Fruit fly (Drosophila melanogaster) whole organism, embryonic: Measurements from ENCODE around the gene CRIF.

Experiments used
- Ada2b ChIP-seq: fragments of 200-800 bp; sonication (Bioruptor generic); IDR thresholded peaks from 2 replicates; pipeline ENCODE4 v1.3.6; 2022; ENCODE audit warnings: missing biosample characterization, missing genetic modification characterization
- Aef1 ChIP-seq: fragments of 200-800 bp; sonication (Bioruptor generic); IDR thresholded peaks from 3 replicates; pipeline ENCODE4 v1.3.6; 2022; ENCODE audit warnings: missing biosample characterization, missing genetic modification characterization
- Asciz ChIP-seq: fragments of 200-800 bp; sonication (Bioruptor generic); optimal IDR thresholded peaks from 2 replicates; lab custom pipeline; 2017; ENCODE audit warnings: missing biosample characterization, mild to moderate bottlenecking, missing genetic modification characterization, missing genetic modification reagents
- BEAF-32 ChIP-seq: fragments of 200-800 bp; sonication (Bioruptor generic); optimal IDR thresholded peaks from 3 replicates; lab custom pipeline; 2017; ENCODE audit warnings: missing biosample characterization, missing genetic modification characterization, mild to moderate bottlenecking, moderate library complexity, missing genetic modification reagents
- CG10147 ChIP-seq: fragments of 200-800 bp; sonication (Bioruptor generic); optimal IDR thresholded peaks from 2 replicates; lab custom pipeline; 2019; ENCODE audit warnings: missing biosample characterization, mild to moderate bottlenecking, missing genetic modification characterization, moderate library complexity
- CG10274 ChIP-seq: fragments of 200-800 bp; sonication (Bioruptor generic); optimal IDR thresholded peaks from 3 replicates; lab custom pipeline; 2017; ENCODE audit warnings: missing biosample characterization, mild to moderate bottlenecking, missing genetic modification characterization
- CG10543 ChIP-seq: fragments of 200-800 bp; sonication (Bioruptor generic); optimal IDR thresholded peaks from 3 replicates; lab custom pipeline; 2017; ENCODE audit warnings: missing biosample characterization, mild to moderate bottlenecking, missing genetic modification characterization, moderate library complexity
- CG11560 ChIP-seq: fragments of 200-800 bp; sonication (Bioruptor generic); IDR thresholded peaks from 3 replicates; pipeline ENCODE4 v1.3.6; 2022; ENCODE audit warnings: missing biosample characterization, missing genetic modification characterization
- CG12659 ChIP-seq: fragments of 200-800 bp; sonication (Bioruptor generic); optimal IDR thresholded peaks from 3 replicates; lab custom pipeline; 2017; ENCODE audit warnings: mild to moderate bottlenecking, missing biosample characterization, missing genetic modification reagents, missing genetic modification characterization
- CG14710 ChIP-seq: fragments of 200-800 bp; sonication (Bioruptor generic); optimal IDR thresholded peaks from 3 replicates; lab custom pipeline; 2019; ENCODE audit warnings: missing biosample characterization, mild to moderate bottlenecking, missing genetic modification characterization, moderate library complexity
- CG14860 ChIP-seq: fragments of 200-800 bp; sonication (Bioruptor generic); IDR thresholded peaks from 3 replicates; pipeline ENCODE4 v1.3.6; 2022; ENCODE audit warnings: missing biosample characterization, missing genetic modification characterization; ENCODE audit not compliant: partially characterized antibody
- CG17186 ChIP-seq: fragments of 200-800 bp; sonication (Bioruptor generic); optimal IDR thresholded peaks from 3 replicates; lab custom pipeline; 2017; ENCODE audit warnings: missing biosample characterization, missing genetic modification reagents, missing genetic modification characterization
- CG17802 ChIP-seq: fragments of 200-800 bp; sonication (Bioruptor generic); optimal IDR thresholded peaks from 2 replicates; lab custom pipeline; 2018; ENCODE audit warnings: missing biosample characterization, mild to moderate bottlenecking, missing genetic modification characterization, moderate library complexity
- CG18764 ChIP-seq: fragments of 200-800 bp; sonication (Bioruptor generic); optimal IDR thresholded peaks from 3 replicates; lab custom pipeline; 2016; ENCODE audit warnings: missing biosample characterization, missing genetic modification characterization
- CG2120 ChIP-seq: fragments of 200-800 bp; sonication (Bioruptor generic); optimal IDR thresholded peaks from 3 replicates; lab custom pipeline; 2016; ENCODE audit warnings: missing biosample characterization, missing genetic modification characterization
- CG2129 ChIP-seq: fragments of 200-800 bp; sonication (Bioruptor generic); IDR thresholded peaks from 2 replicates; pipeline ENCODE4 v1.3.6; 2022; ENCODE audit warnings: missing biosample characterization, missing genetic modification characterization; ENCODE audit not compliant: partially characterized antibody
- CG3065 ChIP-seq: fragments of 200-800 bp; sonication (Bioruptor generic); optimal IDR thresholded peaks from 2 replicates; lab custom pipeline; 2016; ENCODE audit warnings: missing biosample characterization, missing genetic modification characterization
- CG4617 ChIP-seq: fragments of 200-800 bp; sonication (Bioruptor generic); optimal IDR thresholded peaks from 3 replicates; lab custom pipeline; 2016; ENCODE audit warnings: missing biosample characterization, missing genetic modification characterization, borderline replicate concordance
- CG4820 ChIP-seq: fragments of 200-800 bp; sonication (Bioruptor generic); optimal IDR thresholded peaks from 3 replicates; lab custom pipeline; 2016; ENCODE audit warnings: missing biosample characterization, missing genetic modification characterization
- CG7357 ChIP-seq: fragments of 200-800 bp; sonication (Bioruptor generic); IDR thresholded peaks from 3 replicates; pipeline ENCODE4 v1.3.6; 2022; ENCODE audit warnings: missing biosample characterization, missing genetic modification characterization
- CG7745 ChIP-seq: fragments of 200-800 bp; sonication (Bioruptor generic); optimal IDR thresholded peaks from 2 replicates; lab custom pipeline; 2018; ENCODE audit warnings: missing biosample characterization, mild to moderate bottlenecking, missing genetic modification characterization, moderate library complexity
- CG8765 ChIP-seq: fragments of 200-800 bp; sonication (Bioruptor generic); IDR thresholded peaks from 2 replicates; pipeline ENCODE4 v1.3.6; 2022; ENCODE audit warnings: missing biosample characterization, missing genetic modification characterization
- CG9727 ChIP-seq: fragments of 200-800 bp; sonication (Bioruptor generic); optimal IDR thresholded peaks from 3 replicates; lab custom pipeline; 2017; ENCODE audit warnings: missing biosample characterization, mild to moderate bottlenecking, missing genetic modification characterization
- CTCF ChIP-seq: fragments of 200-800 bp; sonication (Bioruptor generic); optimal IDR thresholded peaks from 2 replicates; lab custom pipeline; 2017; ENCODE audit warnings: missing biosample characterization, mild to moderate bottlenecking, missing genetic modification characterization, moderate library complexity
- Camta ChIP-seq: fragments of 200-800 bp; sonication (Bioruptor generic); optimal IDR thresholded peaks from 2 replicates; lab custom pipeline; 2016; ENCODE audit warnings: missing biosample characterization, missing genetic modification characterization
- Dp ChIP-seq: fragments of 200-800 bp; sonication (Bioruptor generic); optimal IDR thresholded peaks from 2 replicates; lab custom pipeline; 2018; ENCODE audit warnings: missing biosample characterization, mild to moderate bottlenecking, missing genetic modification characterization, moderate library complexity
- E2f2 ChIP-seq: fragments of 200-800 bp; sonication (Bioruptor generic); IDR thresholded peaks from 2 replicates; pipeline ENCODE4 v1.3.6; 2022; ENCODE audit warnings: missing biosample characterization, missing genetic modification characterization
- Ets65A ChIP-seq: fragments of 200-800 bp; sonication (Bioruptor generic); peaks from one replicate; lab custom pipeline; 2016; ENCODE audit warnings: missing biosample characterization, missing genetic modification characterization
- Ets97D ChIP-seq: fragments of 200-800 bp; sonication (Bioruptor generic); optimal IDR thresholded peaks from 3 replicates; lab custom pipeline; 2016; ENCODE audit warnings: missing biosample characterization, missing genetic modification characterization
- Gug ChIP-seq: fragments of 200-800 bp; sonication (Bioruptor generic); IDR thresholded peaks from 4 replicates; pipeline ENCODE4 v1.3.6; 2022; ENCODE audit warnings: missing biosample characterization, missing genetic modification characterization
- Jarid2 ChIP-seq: fragments of 200-800 bp; sonication (Bioruptor generic); optimal IDR thresholded peaks from 3 replicates; lab custom pipeline; 2017; ENCODE audit warnings: mild to moderate bottlenecking, missing biosample characterization, missing genetic modification reagents, missing genetic modification characterization
- MBD-R2 ChIP-seq: fragments of 200-800 bp; sonication (Bioruptor generic); IDR thresholded peaks from 2 replicates; pipeline ENCODE4 v1.3.6; 2022; ENCODE audit warnings: missing biosample characterization, missing genetic modification characterization
- Nf-YB ChIP-seq: fragments of 200-800 bp; sonication (Bioruptor generic); optimal IDR thresholded peaks from 3 replicates; lab custom pipeline; 2019; ENCODE audit warnings: missing biosample characterization, mild to moderate bottlenecking, missing genetic modification characterization, moderate library complexity
- Opbp ChIP-seq: fragments of 200-800 bp; sonication (Bioruptor generic); IDR thresholded peaks from 3 replicates; pipeline ENCODE4 v1.3.6; 2022; ENCODE audit warnings: missing biosample characterization, missing genetic modification characterization; ENCODE audit not compliant: partially characterized antibody
- Poxn ChIP-seq: fragments of 200-800 bp; sonication (Bioruptor generic); IDR thresholded peaks from 2 replicates; pipeline ENCODE4 v1.3.6; 2022; ENCODE audit warnings: missing biosample characterization, missing genetic modification characterization
- Ravus ChIP-seq: fragments of 200-800 bp; sonication (Bioruptor generic); IDR thresholded peaks from 2 replicates; pipeline ENCODE4 v1.3.6; 2022; ENCODE audit warnings: missing biosample characterization, missing genetic modification characterization
- Scr ChIP-seq: fragments of 200-800 bp; sonication (Bioruptor generic); IDR thresholded peaks from 2 replicates; pipeline ENCODE4 v1.3.6; 2022; ENCODE audit warnings: missing biosample characterization, missing genetic modification characterization; ENCODE audit not compliant: partially characterized antibody
- ash1 ChIP-seq: fragments of 200-800 bp; sonication (Bioruptor generic); optimal IDR thresholded peaks from 2 replicates; lab custom pipeline; 2018; ENCODE audit warnings: missing biosample characterization, mild to moderate bottlenecking, missing genetic modification characterization
- dan ChIP-seq: fragments of 200-800 bp; sonication (Bioruptor generic); IDR thresholded peaks from 2 replicates; pipeline ENCODE4 v1.3.6; 2022; ENCODE audit warnings: missing biosample characterization, missing genetic modification characterization
- dimm ChIP-seq: fragments of 200-800 bp; sonication (Bioruptor generic); IDR thresholded peaks from 2 replicates; pipeline ENCODE4 v1.3.6; 2022; ENCODE audit warnings: missing biosample characterization, missing genetic modification characterization
- emc ChIP-seq: fragments of 200-800 bp; sonication (Bioruptor generic); optimal IDR thresholded peaks from 2 replicates; lab custom pipeline; 2016; ENCODE audit warnings: missing biosample characterization, missing genetic modification characterization
- eve ChIP-seq, 2 experiments: fragments of >200 bp; optimal IDR thresholded peaks; 2 replicates each; lab custom pipeline; 2017; ENCODE audit warnings: missing biosample characterization in 2 of 2, missing genetic modification characterization in 2 of 2
- fd3F ChIP-seq: fragments of 200-800 bp; sonication (Bioruptor generic); optimal IDR thresholded peaks from 2 replicates; lab custom pipeline; 2018; ENCODE audit warnings: missing biosample characterization, mild to moderate bottlenecking, missing genetic modification characterization, moderate library complexity
- gfzf ChIP-seq: fragments of 200-800 bp; sonication (Bioruptor generic); optimal IDR thresholded peaks from 2 replicates; lab custom pipeline; 2016; ENCODE audit warnings: missing biosample characterization, mild to moderate bottlenecking, missing genetic modification characterization, moderate library complexity
- grn ChIP-seq: fragments of 200-800 bp; sonication (Bioruptor generic); optimal IDR thresholded peaks from 3 replicates; lab custom pipeline; 2017; ENCODE audit warnings: missing biosample characterization, missing genetic modification characterization
- luna ChIP-seq: fragments of 200-800 bp; sonication (Bioruptor generic); optimal IDR thresholded peaks from 2 replicates; lab custom pipeline; 2016; ENCODE audit warnings: missing biosample characterization, missing genetic modification characterization
- mld ChIP-seq: fragments of 200-800 bp; sonication (Bioruptor generic); IDR thresholded peaks from 3 replicates; pipeline ENCODE4 v1.3.6; 2022; ENCODE audit warnings: missing biosample characterization, missing genetic modification characterization; ENCODE audit not compliant: partially characterized antibody
- nerfin-1 ChIP-seq: fragments of 200-800 bp; sonication (Bioruptor generic); optimal IDR thresholded peaks from 3 replicates; lab custom pipeline; 2019; ENCODE audit warnings: missing biosample characterization, mild to moderate bottlenecking, missing genetic modification characterization, moderate library complexity
- nom ChIP-seq: fragments of 200-800 bp; sonication (Bioruptor generic); optimal IDR thresholded peaks from 2 replicates; lab custom pipeline; 2017; ENCODE audit warnings: missing biosample characterization, missing genetic modification characterization, mild to moderate bottlenecking, moderate library complexity, missing genetic modification reagents
- repo ChIP-seq: fragments of 200-800 bp; sonication (Bioruptor generic); optimal IDR thresholded peaks from 2 replicates; lab custom pipeline; 2016; ENCODE audit warnings: missing biosample characterization, missing genetic modification characterization

Gene CRIF

dm6 chr3L:21533270-21533948, 35.3 kb downstream of the CRIF start, which contains the start of gene Mkrn1 (continued):
- TF ChIP-seq BEAF-32 (GFP tag; lab: Kevin White, UChicago) (peak; percentile 53), Gug (GFP tag; lab: Robert Waterston, UW) (no peak), gfzf (GFP tag; lab: Kevin White, UChicago) (peak; percentile 91), Ets97D (GFP tag; lab: Kevin White, UChicago) (peak; percentile 31), CG17186 (GFP tag; lab: Kevin White, UChicago) (peak; percentile 40), nerfin-1 (tag; lab: Kevin White, UChicago) (peak; percentile 89), repo (GFP tag; lab: Kevin White, UChicago) (no peak), ash1 (no peak), Opbp (peak; percentile 79), CG7745 (tag; lab: Kevin White, UChicago) (no peak), Scr (GFP tag; lab: Robert Waterston, UW) (peak; percentile 76), luna (GFP tag; lab: Kevin White, UChicago) (no peak), nom (GFP tag; lab: Kevin White, UChicago) (peak; percentile 41), emc (GFP tag; lab: Kevin White, UChicago) (no peak), CG10543 (GFP tag; lab: Kevin White, UChicago) (no peak), Dp (GFP tag; lab: Kevin White, UChicago) (peak; percentile 38), CG12659 (peak; percentile 35), CG14710 (peak; percentile 44), CG9727 (no peak), CG17802 (no peak), Ets65A (peak; percentile 34), Poxn (GFP tag; lab: Robert Waterston, UW) (no peak), CG4820 (GFP tag; lab: Kevin White, UChicago) (no peak), Jarid2 (no peak), Ada2b (GFP tag; lab: Robert Waterston, UW) (no peak), CG10274 (GFP tag; lab: Kevin White, UChicago) (no peak), Nf-YB (GFP tag; lab: Kevin White, UChicago) (no peak), fd3F (GFP tag; lab: Kevin White, UChicago) (no peak), MBD-R2 (GFP tag; lab: Robert Waterston, UW) (peak; percentile 65), CG2120 (GFP tag; lab: Kevin White, UChicago) (no peak), CG4617 (peak; percentile 96), CG18764 (no peak), CG7357 (no peak), CG2129 (no peak), mld (peak; percentile 78), CG3065 (GFP tag; lab: Kevin White, UChicago) (no peak), grn (GFP tag; lab: Kevin White, UChicago) (no peak), Camta (GFP tag; lab: Kevin White, UChicago) (no peak), CG10147 (GFP tag; lab: Kevin White, UChicago) (no peak), eve (GFP tag; optimal IDR thresholded peaks at IDR 0.05; lab: Kevin White, UChicago) (no peak), Aef1 (no peak), E2f2 (peak; percentile 44), CG11560 (tag; lab: Robert Waterston, UW) (no peak), Ravus (GFP tag; lab: Robert Waterston, UW) (no peak), dimm (GFP tag; lab: Robert Waterston, UW) (no peak), Asciz (no peak), dan (GFP tag; lab: Robert Waterston, UW) (no peak), CG14860 (GFP tag; lab: Robert Waterston, UW) (peak; percentile 97), CTCF (peak; percentile 12), CG8765 (GFP tag; lab: Robert Waterston, UW) (no peak)
